Fruit fly (Drosophila melanogaster): ENCODE data around the gene ksh.

The ksh gene

DNA sequence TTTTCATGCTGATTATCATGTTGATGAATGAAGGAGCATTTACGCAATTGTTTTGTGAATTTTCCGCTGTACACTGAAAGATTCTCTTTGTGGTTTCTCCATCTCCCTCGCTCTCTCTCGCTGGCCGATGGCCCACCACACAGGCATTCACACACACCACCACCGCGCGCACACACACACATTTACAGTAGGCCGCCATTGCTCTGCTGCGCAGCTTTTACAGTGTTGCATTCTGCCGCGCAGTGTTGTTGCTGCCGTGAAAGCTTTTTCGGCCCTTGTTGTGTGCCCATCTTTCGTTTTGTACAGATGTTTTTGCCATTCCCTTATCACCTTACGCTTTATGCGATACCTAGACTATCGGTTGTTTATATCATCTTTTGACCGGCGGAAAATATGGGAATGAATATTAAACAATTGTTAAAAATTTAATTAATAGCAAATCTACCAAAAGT, 2.0 kb upstream of the ksh start (continued):
- TF ChIP-seq CG10267 (tag; optimal IDR thresholded peaks at IDR 0.05), result peak; percentile 53
- peak; percentile 23 for TF ChIP-seq Dp (GFP tag; optimal IDR thresholded peaks at IDR 0.05)
- TF ChIP-seq ase (GFP tag; IDR thresholded peaks at IDR 0.05), result no peak
- TF ChIP-seq nmo (GFP tag; optimal IDR thresholded peaks at IDR 0.05), result peak; percentile 6
- peak; percentile 15 for TF ChIP-seq kni (GFP tag; optimal IDR thresholded peaks at IDR 0.05)
- TF ChIP-seq Dad (GFP tag; optimal IDR thresholded peaks at IDR 0.05), result peak; percentile 12
- peak; percentile 87 for TF ChIP-seq bbx (GFP tag; IDR thresholded peaks at IDR 0.05; ENCODE audit: partially characterized antibody)
- no peak for TF ChIP-seq cato (GFP tag; optimal IDR thresholded peaks at IDR 0.05; ENCODE audit: borderline replicate concordance)
- TF ChIP-seq ci (GFP tag; IDR thresholded peaks at IDR 0.05), result peak; percentile 57
- TF ChIP-seq usp (GFP tag; optimal IDR thresholded peaks at IDR 0.05), result no peak
- peak; percentile 9 for TF ChIP-seq zfh2 (GFP tag; optimal IDR thresholded peaks at IDR 0.05)
- peak; percentile 47 for TF ChIP-seq sug (tag; optimal IDR thresholded peaks at IDR 0.05)
- TF ChIP-seq ERR (GFP tag; optimal IDR thresholded peaks at IDR 0.05), result peak; percentile 1
- TF ChIP-seq CG1233 (GFP tag; optimal IDR thresholded peaks at IDR 0.05), result no peak
- TF ChIP-seq NC2α (GFP tag; optimal IDR thresholded peaks at IDR 0.05), result no peak
- TF ChIP-seq gsb-n (tag; optimal IDR thresholded peaks at IDR 0.05), result no peak
- no peak for TF ChIP-seq CG14667 (GFP tag; IDR thresholded peaks at IDR 0.05)
- TF ChIP-seq CG32767 (GFP tag; IDR thresholded peaks at IDR 0.05), result peak; percentile 27; the same call in 1 of the 2 replicates
- peak; percentile 28 for TF ChIP-seq ash1 (GFP tag; optimal IDR thresholded peaks at IDR 0.05)
- TF ChIP-seq ssp (GFP tag; IDR thresholded peaks at IDR 0.05), result peak; percentile 25; the same call in 1 of the 2 replicates
- TF ChIP-seq CG17568 (GFP tag; optimal IDR thresholded peaks at IDR 0.05), result no peak
- TF ChIP-seq CG13287 (GFP tag; IDR thresholded peaks at IDR 0.05; ENCODE audit: partially characterized antibody), result peak; percentile 86
- peak; percentile 77 for TF ChIP-seq mirr (GFP tag; optimal IDR thresholded peaks at IDR 0.05)
- peak; percentile 78; the same call in 1 of the 2 replicates for TF ChIP-seq amos (GFP tag; IDR thresholded peaks at IDR 0.05; ENCODE audit: partially characterized antibody)
- no peak for TF ChIP-seq toy (GFP tag; IDR thresholded peaks at IDR 0.05)
- TF ChIP-seq grn (GFP tag; optimal IDR thresholded peaks at IDR 0.05), result peak; percentile 20
- TF ChIP-seq CG10979 (tag; optimal IDR thresholded peaks at IDR 0.05), result no peak
- TF ChIP-seq CG11504 (tag; optimal IDR thresholded peaks at IDR 0.05), result peak; percentile 21
- no peak for TF ChIP-seq CG11723 (GFP tag; optimal IDR thresholded peaks at IDR 0.05)
- peak; percentile 21 for TF ChIP-seq CG7987 (GFP tag; optimal IDR thresholded peaks at IDR 0.05)
- peak; percentile 30; the same call in 1 of the 3 replicates for TF ChIP-seq CG7963 (GFP tag; IDR thresholded peaks at IDR 0.05; ENCODE audit: partially characterized antibody)
- TF ChIP-seq Meics (GFP tag; optimal IDR thresholded peaks at IDR 0.05), result peak; percentile 5
- TF ChIP-seq nom (GFP tag; optimal IDR thresholded peaks at IDR 0.05), result peak; percentile 8
- peak; percentile 3 for TF ChIP-seq CG7786 (GFP tag; optimal IDR thresholded peaks at IDR 0.05)
- no peak for TF ChIP-seq CG6765 (GFP tag; optimal IDR thresholded peaks at IDR 0.05)
- peak; percentile 44 for TF ChIP-seq CG8290 (GFP tag; optimal IDR thresholded peaks at IDR 0.05)
- TF ChIP-seq CG8290 (tag; optimal IDR thresholded peaks at IDR 0.05), result peak; percentile 4 to 69
- TF ChIP-seq CG14860 (GFP tag; IDR thresholded peaks at IDR 0.05; ENCODE audit: partially characterized antibody), result 0 out of 3 replicates have a peak, but pooled peaks have one; percentile 32
- no peak for TF ChIP-seq CG1529 (GFP tag; optimal IDR thresholded peaks at IDR 0.05)
- peak; percentile 37 for TF ChIP-seq CG1832 (GFP tag; optimal IDR thresholded peaks at IDR 0.05)
- TF ChIP-seq luna (GFP tag; optimal IDR thresholded peaks at IDR 0.05), result no peak
- TF ChIP-seq Pdp1 (GFP tag; optimal IDR thresholded peaks at IDR 0.05), result peak in 1 of 2 experiments; percentile 69
- TF ChIP-seq YL-1 (GFP tag; optimal IDR thresholded peaks at IDR 0.05), result peak; percentile 33
- TF ChIP-seq CG2199 (GFP tag; IDR thresholded peaks at IDR 0.05), result 0 out of 3 replicates have a peak, but pooled peaks have one; percentile 20
- TF ChIP-seq Sry-β (GFP tag; optimal IDR thresholded peaks at IDR 0.05), result no peak
- peak; percentile 50; the same call in 1 of the 2 replicates for TF ChIP-seq ato (GFP tag; IDR thresholded peaks at IDR 0.05; ENCODE audit: partially characterized antibody)
- peak; percentile 44 for TF ChIP-seq CG10543 (GFP tag; optimal IDR thresholded peaks at IDR 0.05)
- peak; percentile 76 for TF ChIP-seq BEAF-32 (GFP tag; optimal IDR thresholded peaks at IDR 0.05)
- TF ChIP-seq CG3163 (GFP tag; optimal IDR thresholded peaks at IDR 0.05), result peak; percentile 37
